Worm (Caenorhabditis elegans) whole organism, late embryonic: ENCODE measurements around the gene cest-31.
A peak's percentile ranks its signal among the peaks of the same experiment; 100 is the strongest.

Experiments used
- C38D4.7 ChIP-seq: fragments of 200-800 bp; sonication (Bioruptor generic); optimal IDR thresholded peaks from 2 replicates; lab custom pipeline; 2018; ENCODE audit warnings: mild to moderate bottlenecking, missing genetic modification characterization, moderate library complexity, missing compliant biosample characterization
- K02D7.2 ChIP-seq: sonication (generic microtip); optimal IDR thresholded peaks from 2 replicates; lab custom pipeline; 2017; ENCODE audit warnings: mild to moderate bottlenecking, missing genetic modification characterization, missing compliant biosample characterization
- T23F11.4 ChIP-seq: fragments of 200-800 bp; sonication (Bioruptor generic); optimal IDR thresholded peaks from 2 replicates; lab custom pipeline; 2018; ENCODE audit warnings: mild to moderate bottlenecking, missing genetic modification characterization, missing compliant biosample characterization
- ama-1 ChIP-seq: fragments of 150-350 bp; optimal IDR thresholded peaks from 2 replicates; lab custom pipeline; 2014
- ceh-14 ChIP-seq: sonication (generic microtip); optimal IDR thresholded peaks from 2 replicates; lab custom pipeline; 2016; ENCODE audit warnings: missing genotype, missing genetic modification characterization, missing compliant biosample characterization
- ceh-18 ChIP-seq: sonication (generic microtip); optimal IDR thresholded peaks from 2 replicates; lab custom pipeline; 2016; ENCODE audit warnings: missing genetic modification characterization, missing compliant biosample characterization
- ceh-22 ChIP-seq: sonication (generic microtip); optimal IDR thresholded peaks from 2 replicates; lab custom pipeline; 2017; ENCODE audit warnings: missing biosample characterization, missing genetic modification characterization
- ceh-24 ChIP-seq: sonication (generic microtip); optimal IDR thresholded peaks from 2 replicates; lab custom pipeline; 2016; ENCODE audit warnings: mild to moderate bottlenecking, missing genetic modification characterization, missing compliant biosample characterization
- ceh-31 ChIP-seq: sonication (generic microtip); optimal IDR thresholded peaks from 2 replicates; lab custom pipeline; 2016; ENCODE audit warnings: missing genetic modification characterization, missing compliant biosample characterization
- ceh-34 ChIP-seq: sonication (generic microtip); optimal IDR thresholded peaks from 2 replicates; lab custom pipeline; 2016; ENCODE audit warnings: mild to moderate bottlenecking, missing genetic modification characterization, missing compliant biosample characterization
- ceh-48 ChIP-seq: sonication (generic microtip); optimal IDR thresholded peaks from 2 replicates; lab custom pipeline; 2016; ENCODE audit warnings: missing genetic modification characterization, inconsistent platforms, missing compliant biosample characterization
- ceh-6 ChIP-seq: fragments of 200-800 bp; sonication (Bioruptor generic); optimal IDR thresholded peaks from 2 replicates; lab custom pipeline; 2018; ENCODE audit warnings: mild to moderate bottlenecking, missing genetic modification characterization, missing compliant biosample characterization
- che-1 ChIP-seq: sonication (generic microtip); optimal IDR thresholded peaks from 2 replicates; lab custom pipeline; 2016; ENCODE audit warnings: mild to moderate bottlenecking, missing genetic modification characterization, missing compliant biosample characterization
- dmd-4 ChIP-seq: sonication (generic microtip); optimal IDR thresholded peaks from 2 replicates; lab custom pipeline; 2016; ENCODE audit warnings: borderline replicate concordance, missing genetic modification characterization, missing compliant biosample characterization
- dve-1 ChIP-seq: sonication (generic microtip); optimal IDR thresholded peaks from 2 replicates; lab custom pipeline; 2017; ENCODE audit warnings: antibody characterized with exemption, mild to moderate bottlenecking, missing genetic modification characterization, missing compliant biosample characterization
- elt-4 ChIP-seq: sonication (generic microtip); optimal IDR thresholded peaks from 2 replicates; lab custom pipeline; 2016; ENCODE audit warnings: missing genetic modification characterization, missing compliant biosample characterization
- ets-4 ChIP-seq: sonication (generic microtip); optimal IDR thresholded peaks from 2 replicates; lab custom pipeline; 2016; ENCODE audit warnings: missing genetic modification characterization, missing compliant biosample characterization
- eyg-1 ChIP-seq: sonication (generic microtip); optimal IDR thresholded peaks from 2 replicates; lab custom pipeline; 2016; ENCODE audit warnings: missing genotype, missing genetic modification characterization, missing compliant biosample characterization
- hlh-13 ChIP-seq: fragments of 200-800 bp; sonication (Bioruptor generic); optimal IDR thresholded peaks from 2 replicates; lab custom pipeline; 2018; ENCODE audit warnings: mild to moderate bottlenecking, missing genetic modification characterization, missing compliant biosample characterization
- hlh-30 ChIP-seq: sonication (generic microtip); optimal IDR thresholded peaks from 2 replicates; lab custom pipeline; 2017; ENCODE audit warnings: antibody characterized with exemption, missing genetic modification characterization, missing compliant biosample characterization; ENCODE audit not compliant: insufficient read depth
- hlh-8 ChIP-seq: sonication (generic microtip); optimal IDR thresholded peaks from 2 replicates; lab custom pipeline; 2016; ENCODE audit warnings: missing genotype, missing genetic modification characterization, missing compliant biosample characterization
- lim-6 ChIP-seq: sonication (generic microtip); optimal IDR thresholded peaks from 2 replicates; lab custom pipeline; 2016; ENCODE audit warnings: missing genetic modification characterization, missing compliant biosample characterization
- nfya-1 ChIP-seq: sonication (generic microtip); optimal IDR thresholded peaks from 2 replicates; lab custom pipeline; 2017; ENCODE audit warnings: missing genetic modification characterization, mild to moderate bottlenecking, missing compliant biosample characterization, antibody characterized with exemption, moderate library complexity
- odd-2 ChIP-seq: sonication (generic microtip); optimal IDR thresholded peaks from 2 replicates; lab custom pipeline; 2017; ENCODE audit warnings: antibody characterized with exemption, mild to moderate bottlenecking, missing genetic modification characterization, missing compliant biosample characterization
- pat-9 ChIP-seq: fragments of 200-800 bp; sonication (Bioruptor generic); optimal IDR thresholded peaks from 2 replicates; lab custom pipeline; 2018; ENCODE audit warnings: mild to moderate bottlenecking, missing genetic modification characterization, moderate library complexity, missing compliant biosample characterization
- pha-4 ChIP-seq: fragments of 150-350 bp; optimal IDR thresholded peaks from 2 replicates; lab custom pipeline; 2018; ENCODE audit warnings: missing biosample characterization, missing genetic modification reagents, missing genetic modification characterization
- ref-2 ChIP-seq: sonication (generic microtip); optimal IDR thresholded peaks from 2 replicates; lab custom pipeline; 2016; ENCODE audit warnings: missing genetic modification characterization, missing compliant biosample characterization
- sdc-2 ChIP-seq: sonication (generic microtip); optimal IDR thresholded peaks from 2 replicates; lab custom pipeline; 2016; ENCODE audit warnings: missing genotype, missing genetic modification characterization, missing compliant biosample characterization
- sox-2 ChIP-seq: fragments of 200-800 bp; sonication (Bioruptor generic); IDR thresholded peaks from 2 replicates; pipeline ENCODE4 v1.3.6; 2022; ENCODE audit warnings: missing genetic modification reagents, missing genetic modification characterization, missing compliant biosample characterization
- syd-9 ChIP-seq: sonication (generic microtip); optimal IDR thresholded peaks from 2 replicates; lab custom pipeline; 2016; ENCODE audit warnings: mild to moderate bottlenecking, missing genetic modification characterization, moderate library complexity, missing compliant biosample characterization
- tbx-2 ChIP-seq: sonication (generic microtip); optimal IDR thresholded peaks from 2 replicates; lab custom pipeline; 2016; ENCODE audit warnings: missing genetic modification characterization, missing compliant biosample characterization
- unc-42 ChIP-seq: sonication (generic microtip); optimal IDR thresholded peaks from 2 replicates; lab custom pipeline; 2016; ENCODE audit warnings: missing genotype, missing genetic modification characterization, missing compliant biosample characterization
- unc-55 ChIP-seq: sonication (generic microtip); optimal IDR thresholded peaks from 2 replicates; lab custom pipeline; 2017; ENCODE audit warnings: missing biosample characterization, missing genetic modification reagents, missing genetic modification characterization
- zip-5 ChIP-seq: sonication (generic microtip); optimal IDR thresholded peaks from 2 replicates; lab custom pipeline; 2016; ENCODE audit warnings: missing genetic modification characterization, missing compliant biosample characterization
- ztf-16 ChIP-seq: sonication (generic microtip); optimal IDR thresholded peaks from 2 replicates; lab custom pipeline; 2017; ENCODE audit warnings: missing genetic modification characterization, missing compliant biosample characterization

Gene cest-31

DNA sequence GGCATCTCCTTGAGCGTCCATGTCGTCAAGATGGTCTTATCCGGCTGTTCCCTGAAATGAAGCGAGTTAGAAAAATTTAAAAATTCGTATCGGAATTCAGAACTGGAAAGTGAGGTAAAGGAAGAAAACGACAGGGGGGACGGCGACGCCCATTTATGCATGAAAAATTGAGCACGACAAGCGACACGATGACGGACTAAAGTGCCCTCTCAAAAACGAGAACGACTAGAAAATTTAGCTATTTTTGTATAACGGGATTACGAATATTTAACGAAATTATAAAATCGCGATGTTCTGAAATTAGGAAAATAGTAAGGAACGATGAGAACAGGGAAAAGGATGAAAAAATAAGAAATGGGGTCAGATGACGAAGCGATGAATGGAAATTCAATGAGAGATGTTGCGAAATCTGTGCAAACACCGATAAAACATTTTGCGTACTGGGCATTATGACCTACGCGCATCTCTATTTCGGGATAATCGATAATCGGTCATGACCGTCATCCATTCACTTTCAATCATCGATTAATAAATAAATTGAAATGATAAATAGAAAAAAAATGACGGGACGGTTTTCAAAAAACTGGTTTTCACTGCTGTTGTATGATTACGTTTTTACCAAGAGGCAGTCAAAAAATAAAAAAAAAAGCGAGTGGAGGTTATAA lies 17.5 kb upstream of the cest-31 start, which contains the start of gene snb-1:
Gene snb-1 (minus strand): TSS at position 51 of the 665 bp plus-strand sequence.
- TF ChIP-seq che-1 (tag; lab: Kevin White, UChicago): no peak
- no peak for TF ChIP-seq elt-4 (tag; lab: Kevin White, UChicago)
- peak; percentile 35 for TF ChIP-seq ceh-31 (tag; lab: Kevin White, UChicago)
- peak; percentile 72 for TF ChIP-seq unc-55 (GFP tag; lab: Kevin White, UChicago)
- TF ChIP-seq nfya-1 (tag; lab: Kevin White, UChicago): peak; percentile 22
- TF ChIP-seq ama-1 (lab: Kevin White, UChicago): no peak
- TF ChIP-seq dve-1 (tag; lab: Kevin White, UChicago): peak; percentile 46
- peak; percentile 46 for TF ChIP-seq ceh-48 (tag; lab: Kevin White, UChicago)
- TF ChIP-seq C38D4.7: no peak
- TF ChIP-seq hlh-30 (tag; lab: Kevin White, UChicago): peak; percentile 33
- no peak for TF ChIP-seq ceh-18 (tag; lab: Kevin White, UChicago)
- no peak for TF ChIP-seq ceh-24 (tag; lab: Kevin White, UChicago)
- no peak for TF ChIP-seq odd-2 (tag; lab: Kevin White, UChicago)

DNA sequence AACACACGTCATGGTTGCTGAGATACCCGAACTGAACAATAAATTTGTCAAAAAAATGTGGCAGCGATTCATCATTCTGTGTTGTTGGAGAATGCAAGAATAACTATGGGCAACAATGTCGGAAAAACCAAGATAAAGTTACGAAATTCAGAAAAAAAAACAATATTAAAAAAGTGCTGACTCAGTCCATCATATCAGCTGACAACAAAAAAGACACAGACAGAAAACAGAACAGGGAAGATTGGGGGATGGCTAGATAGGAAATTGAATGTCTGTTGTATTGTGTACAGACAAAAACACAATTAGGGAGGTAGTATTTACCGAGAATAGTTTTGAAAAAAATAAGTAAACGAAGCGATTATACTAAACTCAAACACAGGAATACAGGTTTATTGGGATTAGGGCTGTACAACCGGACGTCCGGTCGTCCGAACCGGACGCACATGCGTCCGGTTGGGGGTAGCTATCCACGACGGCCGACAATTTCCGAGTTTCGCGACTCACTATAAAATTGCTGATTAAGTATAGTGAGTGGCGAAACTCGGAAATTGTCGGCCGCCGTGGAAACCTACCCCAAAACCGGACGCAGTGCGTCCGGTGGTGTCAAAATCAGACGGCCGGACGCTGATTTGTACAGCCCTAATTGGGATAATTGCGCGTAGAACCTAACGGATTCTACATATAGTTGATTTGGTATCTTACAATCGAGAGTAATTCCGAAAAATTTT lies 16.4 kb upstream of the cest-31 start:
- TF ChIP-seq ceh-31 (tag; lab: Kevin White, UChicago) (no peak), ets-4 (tag; lab: Kevin White, UChicago) (no peak), ceh-22 (tag; lab: Kevin White, UChicago) (no peak), ref-2 (tag; lab: Kevin White, UChicago) (no peak), C38D4.7 (no peak)

ce11 chrV:6658765-6659164 lies 15.3 kb upstream of the cest-31 start:
- TF ChIP-seq syd-9 (no peak), pha-4 (tag; lab: Kevin White, UChicago) (no peak), ceh-34 (tag; lab: Kevin White, UChicago) (peak; percentile 42), hlh-30 (tag; lab: Kevin White, UChicago) (no peak), nfya-1 (tag; lab: Kevin White, UChicago) (peak; percentile 14), dmd-4 (no peak), ceh-24 (tag; lab: Kevin White, UChicago) (no peak), pat-9 (no peak), K02D7.2 (tag; lab: Kevin White, UChicago) (no peak), ceh-48 (tag; lab: Kevin White, UChicago) (peak; percentile 82), ceh-18 (tag; lab: Kevin White, UChicago) (peak; percentile 32), ceh-6 (no peak), T23F11.4 (GFP tag; lab: Kevin White, UChicago) (no peak), eyg-1 (tag; lab: Kevin White, UChicago) (no peak), ceh-14 (peak; percentile 78), hlh-8 (tag; lab: Kevin White, UChicago) (no peak), ztf-16 (no peak), sdc-2 (tag; lab: Kevin White, UChicago) (peak; percentile 22), unc-42 (peak; percentile 44), lim-6 (no peak), hlh-13 (GFP tag; lab: Kevin White, UChicago) (no peak), sox-2 (GFP tag; lab: Robert Waterston, UW) (no peak), zip-5 (no peak), tbx-2 (tag; lab: Kevin White, UChicago) (peak; percentile 9), ama-1 (lab: Kevin White, UChicago) (no peak), elt-4 (tag; lab: Kevin White, UChicago) (no peak), ceh-31 (tag; lab: Kevin White, UChicago) (peak; percentile 62)
